Worm (Caenorhabditis elegans): Measurements from ENCODE around the gene F13B12.6.

Gene F13B12.6

ce11 chrIV:10396827-10397226, 20.9 kb downstream of the F13B12.6 start (continued):
- TF ChIP-seq ztf-22 (GFP tag; optimal IDR thresholded peaks at IDR 0.05) (no peak), snpc-4 (GFP tag; optimal IDR thresholded peaks at IDR 0.05) (no peak), snpc-4 (tag; optimal IDR thresholded peaks at IDR 0.05) (no peak)

ce11 chrIV:10394858-10395257, 22.8 kb downstream of the F13B12.6 start, which contains the start of gene R10H10.4:
Gene R10H10.4, minus strand, starts transcription at chrIV:10394958.
- no peak for TF ChIP-seq sdz-38 (tag; optimal IDR thresholded peaks at IDR 0.05)
- no peak for TF ChIP-seq Y56A3A.18 (GFP tag; IDR thresholded peaks at IDR 0.05)
- no peak for TF ChIP-seq ztf-3 (GFP tag; optimal IDR thresholded peaks at IDR 0.05)
- no peak for TF ChIP-seq B0336.3 (GFP tag; IDR thresholded peaks at IDR 0.05)
- TF ChIP-seq Y79H2A.3 (GFP tag; conservative IDR thresholded peaks at IDR 0.05) = no peak
- TF ChIP-seq atf-7 (tag; optimal IDR thresholded peaks at IDR 0.05) = no peak
- no peak for TF ChIP-seq madf-8 (GFP tag; conservative IDR thresholded peaks at IDR 0.05)
- no peak for TF ChIP-seq madf-6 (GFP tag; IDR thresholded peaks at IDR 0.05)
- TF ChIP-seq bed-2 (GFP tag; IDR thresholded peaks at IDR 0.05) = no peak
- no peak for TF ChIP-seq ztf-28 (GFP tag; IDR thresholded peaks at IDR 0.05)
- no peak for TF ChIP-seq F39B2.1 (GFP tag; IDR thresholded peaks at IDR 0.05)
- TF ChIP-seq Y53F4B.3 (GFP tag; IDR thresholded peaks at IDR 0.05) = no peak
- TF ChIP-seq ceh-91 (GFP tag; IDR thresholded peaks at IDR 0.05) = no peak
- TF ChIP-seq snpc-3.4 (tag; optimal IDR thresholded peaks at IDR 0.05) = no peak
- no peak for TF ChIP-seq tbx-9 (tag; optimal IDR thresholded peaks at IDR 0.05; ENCODE audit: borderline replicate concordance)
- no peak for TF ChIP-seq tbp1 (GFP tag; optimal IDR thresholded peaks at IDR 0.05)

ce11 chrIV:10391827-10392226, 25.9 kb downstream of the F13B12.6 start, which contains the start of gene spe-26:
Gene spe-26, minus strand, starts transcription at chrIV:10391927.
- TF ChIP-seq lsy-27 (tag; optimal IDR thresholded peaks at IDR 0.05; ENCODE audit: borderline replicate concordance, insufficient read depth) = no peak
- no peak for TF ChIP-seq pbrm-1 (GFP tag; IDR thresholded peaks at IDR 0.05)
- TF ChIP-seq unc-130 (GFP tag; optimal IDR thresholded peaks at IDR 0.05) = no peak
- no peak for TF ChIP-seq fkh-3 (tag; optimal IDR thresholded peaks at IDR 0.05)
- no peak for TF ChIP-seq Y53F4B.3 (GFP tag; IDR thresholded peaks at IDR 0.05)
- TF ChIP-seq D2030.7 (GFP tag; IDR thresholded peaks at IDR 0.05) = no peak
- no peak for TF ChIP-seq hsf-1 (GFP tag; IDR thresholded peaks at IDR 0.05)
- TF ChIP-seq madf-6 (GFP tag; IDR thresholded peaks at IDR 0.05) = no peak
- no peak for TF ChIP-seq hrde-1 (tag; optimal IDR thresholded peaks at IDR 0.05; ENCODE audit: borderline replicate concordance)
- no peak for TF ChIP-seq madf-3 (GFP tag; IDR thresholded peaks at IDR 0.05)
- no peak for TF ChIP-seq hmg-1.2 (GFP tag; IDR thresholded peaks at IDR 0.05)
- TF ChIP-seq snpc-3.4 (tag; optimal IDR thresholded peaks at IDR 0.05) = no peak
- no peak for TF ChIP-seq nhr-120 (GFP tag; IDR thresholded peaks at IDR 0.05)

ce11 chrIV:10388263-10388662, 29.4 kb downstream of the F13B12.6 start, which contains the start of gene R10H10.3:
Gene R10H10.3, plus strand, starts transcription at chrIV:10388505.
- TF ChIP-seq hlh-26 (GFP tag; conservative IDR thresholded peaks at IDR 0.05) (no peak), bed-1 (GFP tag; IDR thresholded peaks at IDR 0.05) (no peak), mes-4 (tag; optimal IDR thresholded peaks at IDR 0.05) (no peak), nhr-80 (tag; optimal IDR thresholded peaks at IDR 0.05) (peak; percentile 71), Y79H2A.3 (GFP tag; conservative IDR thresholded peaks at IDR 0.05) (no peak), C06A6.2 (GFP tag; conservative IDR thresholded peaks at IDR 0.05) (no peak), cebp-1 (GFP tag; IDR thresholded peaks at IDR 0.05) (0 out of 2 replicates have a peak, but pooled peaks have one; percentile 17), cebp-1 (tag; optimal IDR thresholded peaks at IDR 0.05) (no peak), him-1 (tag; optimal IDR thresholded peaks at IDR 0.05) (peak; percentile 53), ztf-18 (tag; optimal IDR thresholded peaks at IDR 0.05) (no peak), F39B2.1 (GFP tag; IDR thresholded peaks at IDR 0.05) (no peak)

Data from whole organism, young adult.